Fruit fly (Drosophila melanogaster): Measurements from ENCODE around the gene TM9SF3.

TM9SF3 gene

DNA sequence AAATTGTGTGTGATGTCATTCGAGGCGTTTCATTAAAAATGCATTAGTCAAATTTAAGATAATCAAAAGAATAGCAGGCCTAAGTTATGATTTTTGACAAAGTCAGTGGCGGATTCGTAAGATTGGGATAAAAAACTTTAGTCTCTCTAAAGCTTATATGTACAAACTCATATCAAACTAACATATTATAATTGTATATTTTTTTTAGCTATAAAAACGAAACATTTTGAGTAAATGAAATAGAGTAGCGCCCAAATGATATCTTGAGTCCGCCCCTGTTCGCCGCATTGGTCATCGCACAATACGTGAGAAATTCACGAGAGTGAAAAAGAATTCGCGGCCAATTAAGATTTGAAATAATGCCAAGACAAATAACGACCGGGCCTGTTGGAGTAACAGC lies 49.4 kb downstream of the TM9SF3 start:
- peak; percentile 5 for TF ChIP-seq bab1 (GFP tag; optimal IDR thresholded peaks at IDR 0.05)
- no peak for TF ChIP-seq kay (GFP tag; ENCODE audit: borderline replicate concordance)
- no peak for TF ChIP-seq CG7045 (GFP tag; optimal IDR thresholded peaks at IDR 0.05)
- TF ChIP-seq CG7101 (tag; optimal IDR thresholded peaks at IDR 0.05): no peak

- TF ChIP-seq CG12768 (GFP tag; optimal IDR thresholded peaks at IDR 0.05) (no peak), CG1620 (GFP tag; optimal IDR thresholded peaks at IDR 0.05) (no peak), CG11617 (GFP tag; optimal IDR thresholded peaks at IDR 0.05) (no peak), pad (GFP tag; optimal IDR thresholded peaks at IDR 0.05) (no peak), CG7045 (GFP tag; optimal IDR thresholded peaks at IDR 0.05) (no peak), tj (GFP tag; optimal IDR thresholded peaks at IDR 0.05) (no peak)
These were observed 50.1 kb downstream of the TM9SF3 start for dm6 chr3L:5553717-5554116.

Data from whole organism, adult.